Fruit fly (Drosophila melanogaster): ENCODE measurements around the gene Obp19b.
"Not testable (repeated sequence)": the region's sequence is repeated elsewhere in the genome, so short reads cannot be mapped to it uniquely, and the experiment has no call there.

Gene Obp19b

dm6 chrX:20418864-20419263 is 2.3 kb downstream of the Obp19b start, which contains the start of gene Obp19c:
TSS of gene Obp19c (minus strand) at chrX:20418964.
- TF ChIP-seq usp (GFP tag; optimal IDR thresholded peaks at IDR 0.05) (no peak), EcR (GFP tag; optimal IDR thresholded peaks at IDR 0.05) (no peak), psq (optimal IDR thresholded peaks at IDR 0.05) (no peak), pan (optimal IDR thresholded peaks at IDR 0.05) (no peak), CG8478 (optimal IDR thresholded peaks at IDR 0.05) (no peak), Dll (optimal IDR thresholded peaks at IDR 0.05) (no peak)

dm6 chrX:20419313-20419712 is 2.8 kb downstream of the Obp19b start, which contains the start of gene Obp19d:
TSS of gene Obp19d (plus strand) at chrX:20419613.
- TF ChIP-seq pan (optimal IDR thresholded peaks at IDR 0.05) (no peak), psq (optimal IDR thresholded peaks at IDR 0.05) (no peak), EcR (GFP tag; optimal IDR thresholded peaks at IDR 0.05) (no peak), CG8478 (optimal IDR thresholded peaks at IDR 0.05) (no peak), Dll (optimal IDR thresholded peaks at IDR 0.05) (no peak), usp (GFP tag; optimal IDR thresholded peaks at IDR 0.05) (no peak)

dm6 chrX:20423158-20423557 is 6.6 kb downstream of the Obp19b start:
- TF ChIP-seq usp (GFP tag; optimal IDR thresholded peaks at IDR 0.05) (no peak), pan (optimal IDR thresholded peaks at IDR 0.05) (no peak), CG8478 (optimal IDR thresholded peaks at IDR 0.05) (no peak), EcR (GFP tag; optimal IDR thresholded peaks at IDR 0.05) (no peak)

- no peak for TF ChIP-seq Dll (optimal IDR thresholded peaks at IDR 0.05)
- TF ChIP-seq CG8478 (optimal IDR thresholded peaks at IDR 0.05), result no peak
- no peak for TF ChIP-seq usp (GFP tag; optimal IDR thresholded peaks at IDR 0.05)
- TF ChIP-seq psq (optimal IDR thresholded peaks at IDR 0.05), result no peak
- TF ChIP-seq pan (optimal IDR thresholded peaks at IDR 0.05), result no peak
- TF ChIP-seq EcR (GFP tag; optimal IDR thresholded peaks at IDR 0.05), result no peak
These were observed 7.2 kb downstream of the Obp19b start, which contains the start of the genes Pp4-19C and cactin for dm6 chrX:20423747-20424165. TSS of gene Pp4-19C (minus strand) at chrX:20424002. TSS of gene cactin (plus strand) at chrX:20424069.

dm6 chrX:20426818-20427217 is 10.3 kb downstream of the Obp19b start, which contains the start of gene CG15456:
TSS of gene CG15456 (minus strand) at chrX:20427042.
- no peak for TF ChIP-seq Dll (optimal IDR thresholded peaks at IDR 0.05)
- no peak for TF ChIP-seq EcR (GFP tag; optimal IDR thresholded peaks at IDR 0.05)
- TF ChIP-seq usp (GFP tag; optimal IDR thresholded peaks at IDR 0.05), result no peak
- no peak for TF ChIP-seq pan (optimal IDR thresholded peaks at IDR 0.05)

- TF ChIP-seq EcR (GFP tag; optimal IDR thresholded peaks at IDR 0.05) (no peak), usp (GFP tag; optimal IDR thresholded peaks at IDR 0.05) (no peak), Dll (optimal IDR thresholded peaks at IDR 0.05) (no peak), psq (optimal IDR thresholded peaks at IDR 0.05) (no peak), CG8478 (optimal IDR thresholded peaks at IDR 0.05) (no peak), pan (optimal IDR thresholded peaks at IDR 0.05) (no peak)
These were observed 13.1 kb downstream of the Obp19b start, which contains the start of the genes CG11710 and mal for dm6 chrX:20429482-20430204. TSS of gene CG11710 (minus strand) at chrX:20429673. TSS of gene mal (plus strand) at chrX:20429675.

dm6 chrX:20433345-20434332 is 17.1 kb downstream of the Obp19b start, which contains the start of gene CG1695:
TSS of gene CG1695 (plus strand) at chrX:20433950.
- no peak for TF ChIP-seq CG8478 (optimal IDR thresholded peaks at IDR 0.05)
- TF ChIP-seq psq (optimal IDR thresholded peaks at IDR 0.05), result no peak
- no peak for TF ChIP-seq EcR (GFP tag; optimal IDR thresholded peaks at IDR 0.05)
- no peak for TF ChIP-seq usp (GFP tag; optimal IDR thresholded peaks at IDR 0.05)
- TF ChIP-seq pan (optimal IDR thresholded peaks at IDR 0.05), result no peak
- no peak for TF ChIP-seq Dll (optimal IDR thresholded peaks at IDR 0.05)

- TF ChIP-seq psq (optimal IDR thresholded peaks at IDR 0.05) (no peak), Dll (optimal IDR thresholded peaks at IDR 0.05) (no peak)
These were observed 18.0 kb downstream of the Obp19b start for dm6 chrX:20434534-20434933.

- TF ChIP-seq pan (optimal IDR thresholded peaks at IDR 0.05) (no peak), usp (GFP tag; optimal IDR thresholded peaks at IDR 0.05) (no peak), psq (optimal IDR thresholded peaks at IDR 0.05) (no peak), CG8478 (optimal IDR thresholded peaks at IDR 0.05) (no peak), EcR (GFP tag; optimal IDR thresholded peaks at IDR 0.05) (no peak), Dll (optimal IDR thresholded peaks at IDR 0.05) (no peak)
These were observed 20.3 kb downstream of the Obp19b start for dm6 chrX:20436866-20437265.

- TF ChIP-seq CG8478, pan, psq (optimal IDR thresholded peaks at IDR 0.05): not testable (repeated sequence)
These were observed 29.5 kb downstream of the Obp19b start, which contains the start of gene CG42578 for dm6 chrX:20446071-20446470. TSS of gene CG42578 (plus strand) at chrX:20446371.

dm6 chrX:20447865-20448584 is 31.5 kb downstream of the Obp19b start:
- TF ChIP-seq Dll (optimal IDR thresholded peaks at IDR 0.05), result no peak
- TF ChIP-seq pan (optimal IDR thresholded peaks at IDR 0.05), result no peak
- TF ChIP-seq EcR (GFP tag; optimal IDR thresholded peaks at IDR 0.05), result no peak
